Fruit fly (Drosophila melanogaster) whole organism, embryonic: ENCODE results near the gene Gs1l.

Experiments
- Asciz ChIP-seq: fragments of 200-800 bp; sonication (Bioruptor generic); optimal IDR thresholded peaks from 2 replicates; lab custom pipeline; 2017; ENCODE audit warnings: missing biosample characterization, mild to moderate bottlenecking, missing genetic modification characterization, missing genetic modification reagents
- CG10274 ChIP-seq: fragments of 200-800 bp; sonication (Bioruptor generic); optimal IDR thresholded peaks from 3 replicates; lab custom pipeline; 2017; ENCODE audit warnings: missing biosample characterization, mild to moderate bottlenecking, missing genetic modification characterization
- CG10366 ChIP-seq: fragments of 200-800 bp; sonication (Bioruptor generic); IDR thresholded peaks from 2 replicates; pipeline ENCODE4 v1.3.6; 2022; ENCODE audit warnings: missing biosample characterization, missing genetic modification characterization
- CG10654 ChIP-seq: fragments of 200-800 bp; sonication (Bioruptor generic); optimal IDR thresholded peaks from 2 replicates; lab custom pipeline; 2016; ENCODE audit warnings: missing biosample characterization, missing genetic modification characterization
- CG10979 ChIP-seq: fragments of 200-800 bp; sonication (Bioruptor generic); optimal IDR thresholded peaks from 2 replicates; lab custom pipeline; 2018; ENCODE audit warnings: missing biosample characterization, mild to moderate bottlenecking, missing genetic modification characterization, moderate library complexity
- CG11247 ChIP-seq: fragments of 200-800 bp; sonication (Bioruptor generic); IDR thresholded peaks from 2 replicates; pipeline ENCODE4 v1.3.6; 2022; ENCODE audit warnings: missing biosample characterization, missing genetic modification characterization
- CG12299 ChIP-seq: fragments of 200-800 bp; sonication (Bioruptor generic); optimal IDR thresholded peaks from 2 replicates; lab custom pipeline; 2018; ENCODE audit warnings: missing biosample characterization, mild to moderate bottlenecking, missing genetic modification characterization
- CG12391 ChIP-seq: fragments of 200-800 bp; sonication (Bioruptor generic); optimal IDR thresholded peaks from 3 replicates; lab custom pipeline; 2018; ENCODE audit warnings: missing biosample characterization, mild to moderate bottlenecking, missing genetic modification characterization, moderate library complexity
- CG12659 ChIP-seq: fragments of 200-800 bp; sonication (Bioruptor generic); optimal IDR thresholded peaks from 3 replicates; lab custom pipeline; 2017; ENCODE audit warnings: mild to moderate bottlenecking, missing biosample characterization, missing genetic modification reagents, missing genetic modification characterization
- CG13775 ChIP-seq: fragments of 200-800 bp; sonication (Bioruptor generic); optimal IDR thresholded peaks from 3 replicates; lab custom pipeline; 2017; ENCODE audit warnings: missing biosample characterization, mild to moderate bottlenecking, missing genetic modification characterization
- CG14710 ChIP-seq: fragments of 200-800 bp; sonication (Bioruptor generic); optimal IDR thresholded peaks from 3 replicates; lab custom pipeline; 2019; ENCODE audit warnings: missing biosample characterization, mild to moderate bottlenecking, missing genetic modification characterization, moderate library complexity
- CG15514 ChIP-seq: fragments of 200-800 bp; sonication (Bioruptor generic); optimal IDR thresholded peaks from 3 replicates; lab custom pipeline; 2017; ENCODE audit warnings: missing biosample characterization, missing genetic modification characterization, mild to moderate bottlenecking, moderate library complexity, missing genetic modification reagents
- CG30403 ChIP-seq: fragments of 200-800 bp; sonication (Bioruptor generic); optimal IDR thresholded peaks from 3 replicates; lab custom pipeline; 2016; ENCODE audit warnings: missing biosample characterization, missing genetic modification characterization
- CG3163 ChIP-seq: fragments of 200-800 bp; sonication (Bioruptor generic); optimal IDR thresholded peaks from 3 replicates; lab custom pipeline; 2016; ENCODE audit warnings: missing biosample characterization, missing genetic modification characterization
- CG3407 ChIP-seq: fragments of 200-800 bp; sonication (Bioruptor generic); optimal IDR thresholded peaks from 2 replicates; lab custom pipeline; 2018; ENCODE audit warnings: missing biosample characterization, mild to moderate bottlenecking, missing genetic modification characterization
- CG5180 ChIP-seq: fragments of 200-800 bp; sonication (Bioruptor generic); optimal IDR thresholded peaks from 3 replicates; lab custom pipeline; 2017; ENCODE audit warnings: missing biosample characterization, missing genetic modification characterization, mild to moderate bottlenecking, moderate library complexity, missing genetic modification reagents
- CG5245 ChIP-seq: fragments of 200-800 bp; sonication (Bioruptor generic); optimal IDR thresholded peaks from 3 replicates; lab custom pipeline; 2016; ENCODE audit warnings: missing biosample characterization, missing genetic modification characterization
- CG7556 ChIP-seq: fragments of 200-800 bp; sonication (Bioruptor generic); optimal IDR thresholded peaks from 2 replicates; lab custom pipeline; 2017; ENCODE audit warnings: missing biosample characterization, mild to moderate bottlenecking, missing genetic modification characterization
- CG7745 ChIP-seq: fragments of 200-800 bp; sonication (Bioruptor generic); optimal IDR thresholded peaks from 2 replicates; lab custom pipeline; 2018; ENCODE audit warnings: missing biosample characterization, mild to moderate bottlenecking, missing genetic modification characterization, moderate library complexity
- CG7839 ChIP-seq: fragments of 200-800 bp; sonication (Bioruptor generic); optimal IDR thresholded peaks from 3 replicates; lab custom pipeline; 2018; ENCODE audit warnings: missing biosample characterization, mild to moderate bottlenecking, missing genetic modification characterization, moderate library complexity
- CG9215 ChIP-seq: fragments of 200-800 bp; sonication (Bioruptor generic); IDR thresholded peaks from 2 replicates; pipeline ENCODE4 v1.3.6; 2022; ENCODE audit warnings: missing biosample characterization, missing genetic modification characterization
- CG9932 ChIP-seq: fragments of 200-800 bp; sonication (Bioruptor generic); IDR thresholded peaks from 2 replicates; pipeline ENCODE4 v1.3.6; 2022; ENCODE audit warnings: missing biosample characterization, missing genetic modification characterization
- CkIIα-i1 ChIP-seq: fragments of 200-800 bp; sonication (Bioruptor generic); IDR thresholded peaks from 2 replicates; pipeline ENCODE4 v1.3.6; 2022; ENCODE audit warnings: missing biosample characterization, missing genetic modification characterization
- Drgx ChIP-seq: fragments of 200-800 bp; sonication (Bioruptor generic); IDR thresholded peaks from 2 replicates; pipeline ENCODE4 v1.3.6; 2022; ENCODE audit warnings: missing biosample characterization, missing genetic modification characterization
- Hand ChIP-seq: fragments of 200-800 bp; sonication (Bioruptor generic); optimal IDR thresholded peaks from 2 replicates; lab custom pipeline; 2017; ENCODE audit warnings: mild to moderate bottlenecking, missing biosample characterization, missing genetic modification reagents, missing genetic modification characterization
- Mad ChIP-seq: fragments of 200-800 bp; sonication (Bioruptor generic); optimal IDR thresholded peaks from 2 replicates; lab custom pipeline; 2016; ENCODE audit warnings: missing biosample characterization, missing genetic modification characterization
- Mrtf ChIP-seq: fragments of 200-800 bp; sonication (Bioruptor generic); IDR thresholded peaks from 3 replicates; pipeline ENCODE4 v1.3.6; 2022; ENCODE audit warnings: missing biosample characterization, missing genetic modification characterization
- Nf-YA ChIP-seq: fragments of 200-800 bp; sonication (Bioruptor generic); IDR thresholded peaks from 2 replicates; pipeline ENCODE4 v1.3.6; 2022; ENCODE audit warnings: missing biosample characterization, missing genetic modification characterization
- Ptx1 ChIP-seq: fragments of 200-800 bp; sonication (Bioruptor generic); IDR thresholded peaks from 2 replicates; pipeline ENCODE4 v1.3.6; 2022; ENCODE audit warnings: missing biosample characterization, missing genetic modification characterization
- Sry-β ChIP-seq: fragments of 200-800 bp; sonication (Bioruptor generic); optimal IDR thresholded peaks from 2 replicates; lab custom pipeline; 2018; ENCODE audit warnings: missing biosample characterization, mild to moderate bottlenecking, missing genetic modification characterization, moderate library complexity
- abd-A ChIP-seq: fragments of 200-800 bp; sonication (Bioruptor generic); optimal IDR thresholded peaks from 3 replicates; lab custom pipeline; 2019; ENCODE audit warnings: missing biosample characterization, mild to moderate bottlenecking, missing genetic modification characterization, moderate library complexity
- amos ChIP-seq: fragments of 200-800 bp; sonication (Bioruptor generic); IDR thresholded peaks from 2 replicates; pipeline ENCODE4 v1.3.6; 2022; ENCODE audit warnings: missing biosample characterization, missing genetic modification characterization; ENCODE audit not compliant: partially characterized antibody
- bigmax ChIP-seq: fragments of 200-800 bp; sonication (Bioruptor generic); optimal IDR thresholded peaks from 2 replicates; lab custom pipeline; 2018; ENCODE audit warnings: missing biosample characterization, mild to moderate bottlenecking, missing genetic modification characterization
- bsh ChIP-seq, 2 experiments: fragments of 200-800 bp; sonication (Bioruptor generic); optimal IDR thresholded peaks; 2 replicates each; lab custom pipeline; 2017 to 2018; ENCODE audit warnings: mild to moderate bottlenecking in 2 of 2, missing biosample characterization in 2 of 2, missing genetic modification characterization in 2 of 2, moderate library complexity in 1 of 2
- chm ChIP-seq: fragments of 200-800 bp; sonication (Bioruptor generic); IDR thresholded peaks from 2 replicates; pipeline ENCODE4 v1.3.6; 2022; ENCODE audit warnings: missing biosample characterization, missing genetic modification characterization
- crol ChIP-seq: fragments of 200-800 bp; sonication (Bioruptor generic); IDR thresholded peaks from 2 replicates; pipeline ENCODE4 v1.3.6; 2022; ENCODE audit warnings: missing biosample characterization, missing genetic modification characterization
- dati ChIP-seq: fragments of 200-800 bp; sonication (Bioruptor generic); IDR thresholded peaks from 2 replicates; pipeline ENCODE4 v1.3.6; 2022; ENCODE audit warnings: missing biosample characterization, missing genetic modification characterization
- dpn ChIP-seq, 2 experiments: fragments of 200-800 bp; sonication (Bioruptor generic); optimal IDR thresholded peaks; 3 replicates each; lab custom pipeline; 2016; ENCODE audit warnings: missing biosample characterization in 2 of 2, missing genetic modification characterization in 2 of 2
- esg ChIP-seq: fragments of 200-800 bp; sonication (Bioruptor generic); conservative IDR thresholded peaks from 2 replicates; pipeline ENCODE4 v1.3.6; 2022; ENCODE audit warnings: missing biosample characterization, missing genetic modification characterization
- ftz-f1 ChIP-seq: fragments of 200-800 bp; sonication (Bioruptor generic); optimal IDR thresholded peaks from 2 replicates; lab custom pipeline; 2016; ENCODE audit warnings: missing biosample characterization, missing genetic modification characterization
- gcm2 ChIP-seq: fragments of 200-800 bp; sonication (Bioruptor generic); optimal IDR thresholded peaks from 2 replicates; lab custom pipeline; 2016; ENCODE audit warnings: missing biosample characterization, missing genetic modification characterization
- grau ChIP-seq: fragments of 200-800 bp; optimal IDR thresholded peaks from 3 replicates; lab custom pipeline; 2019; ENCODE audit warnings: missing biosample characterization, mild to moderate bottlenecking, missing genetic modification characterization, moderate library complexity
- jing ChIP-seq: fragments of 200-800 bp; sonication (Bioruptor generic); optimal IDR thresholded peaks from 2 replicates; lab custom pipeline; 2018; ENCODE audit warnings: missing biosample characterization, mild to moderate bottlenecking, missing genetic modification characterization
- kah ChIP-seq: fragments of 200-800 bp; sonication (Bioruptor generic); optimal IDR thresholded peaks from 2 replicates; lab custom pipeline; 2018; ENCODE audit warnings: missing biosample characterization, mild to moderate bottlenecking, missing genetic modification characterization
- repo ChIP-seq: fragments of 200-800 bp; sonication (Bioruptor generic); optimal IDR thresholded peaks from 2 replicates; lab custom pipeline; 2016; ENCODE audit warnings: missing biosample characterization, missing genetic modification characterization
- sqz ChIP-seq: fragments of 200-800 bp; sonication (Bioruptor generic); optimal IDR thresholded peaks from 3 replicates; lab custom pipeline; 2018; ENCODE audit warnings: missing biosample characterization, mild to moderate bottlenecking, missing genetic modification characterization
- ttk ChIP-seq: fragments of 200-800 bp; sonication (Bioruptor generic); IDR thresholded peaks from 2 replicates; pipeline ENCODE4 v2.1.2; 2022; ENCODE audit warnings: missing biosample characterization, missing genetic modification characterization
- zfh2 ChIP-seq: fragments of 200-800 bp; sonication (Bioruptor generic); optimal IDR thresholded peaks from 2 replicates; lab custom pipeline; 2016; ENCODE audit warnings: missing biosample characterization, missing genetic modification characterization

Gene Gs1l

dm6 chr2L:4440881-4441737 is 15.5 kb downstream of the Gs1l start, which contains the start of gene CG15431 (continued):
- peak; percentile 58 for TF ChIP-seq CG11247
- 0 out of 2 replicates have a peak, but pooled peaks have one; percentile 35 for TF ChIP-seq chm (GFP tag; lab: Robert Waterston, UW)
- TF ChIP-seq CG12659 (GFP tag; lab: Kevin White, UChicago): peak; percentile 39
- no peak for TF ChIP-seq bsh (GFP tag; optimal IDR thresholded peaks at IDR 0.05; lab: Kevin White, UChicago)
- peak; percentile 65; the same call in 1 of the 2 replicates for TF ChIP-seq CkIIα-i1 (GFP tag; lab: Robert Waterston, UW)
- peak; percentile 61 for TF ChIP-seq CG12391 (tag; lab: Kevin White, UChicago)
- TF ChIP-seq CG7839 (tag; lab: Kevin White, UChicago): peak; percentile 61
- peak; percentile 69 for TF ChIP-seq CG15514 (GFP tag; lab: Kevin White, UChicago)
- peak; percentile 62; the same call in 1 of the 2 replicates for TF ChIP-seq Nf-YA (GFP tag; lab: Robert Waterston, UW)
- TF ChIP-seq Hand (GFP tag; lab: Kevin White, UChicago): peak; percentile 19
- 0 out of 2 replicates have a peak, but pooled peaks have one; percentile 49 for TF ChIP-seq Drgx (GFP tag; lab: Robert Waterston, UW)
- no peak for TF ChIP-seq bigmax (GFP tag; lab: Kevin White, UChicago)
- peak; percentile 96 for TF ChIP-seq CG3163 (GFP tag; lab: Kevin White, UChicago)
- TF ChIP-seq amos (GFP tag; lab: Robert Waterston, UW): peak; percentile 14; the same call in 1 of the 2 replicates
- peak; percentile 11 for TF ChIP-seq jing
- peak; percentile 28 for TF ChIP-seq CG10979 (tag; lab: Kevin White, UChicago)
- peak; percentile 14 for TF ChIP-seq CG5245 (GFP tag; lab: Kevin White, UChicago)
- peak; percentile 44 for TF ChIP-seq Asciz (GFP tag; lab: Kevin White, UChicago)
- TF ChIP-seq abd-A (tag; lab: Kevin White, UChicago): peak; percentile 81
- TF ChIP-seq CG30403 (GFP tag; lab: Kevin White, UChicago): peak; percentile 55
- no peak for TF ChIP-seq dati
- TF ChIP-seq gcm2 (GFP tag; lab: Kevin White, UChicago): peak; percentile 18
- TF ChIP-seq sqz (GFP tag; lab: Kevin White, UChicago): no peak
- TF ChIP-seq crol (GFP tag; lab: Robert Waterston, UW): no peak
- peak; percentile 61 for TF ChIP-seq CG9932 (GFP tag; lab: Robert Waterston, UW)
- TF ChIP-seq CG12299 (tag; lab: Kevin White, UChicago): peak; percentile 56
- peak; percentile 35 for TF ChIP-seq zfh2 (GFP tag; lab: Kevin White, UChicago)
- peak; percentile 79 for TF ChIP-seq CG7556 (GFP tag; lab: Kevin White, UChicago)
- peak; percentile 56 for TF ChIP-seq CG9215
- TF ChIP-seq CG5180 (GFP tag; lab: Kevin White, UChicago): peak; percentile 59
- TF ChIP-seq esg (GFP tag; lab: Robert Waterston, UW): peak; percentile 44
- no peak for TF ChIP-seq kah (GFP tag; lab: Kevin White, UChicago)
- peak; percentile 67; the same call in 1 of the 3 replicates for TF ChIP-seq Mrtf (GFP tag; lab: Robert Waterston, UW)
- peak; percentile 57 for TF ChIP-seq ttk (GFP tag; lab: Robert Waterston, UW)
- peak; percentile 43 for TF ChIP-seq CG10654
- TF ChIP-seq CG3407 (GFP tag; lab: Kevin White, UChicago): no peak
- TF ChIP-seq dpn (GFP tag; optimal IDR thresholded peaks at IDR 0.05; lab: Kevin White, UChicago): peak; percentile 47
- peak; percentile 36 for TF ChIP-seq CG13775 (GFP tag; lab: Kevin White, UChicago)
- TF ChIP-seq grau: peak; percentile 61
- TF ChIP-seq Mad (GFP tag; lab: Kevin White, UChicago): peak; percentile 41
- peak; percentile 21 for TF ChIP-seq CG10274 (GFP tag; lab: Kevin White, UChicago)
- peak; percentile 75 for TF ChIP-seq Ptx1
- no peak for TF ChIP-seq Sry-β (GFP tag; lab: Kevin White, UChicago)
- TF ChIP-seq repo (GFP tag; lab: Kevin White, UChicago): no peak
- peak; percentile 5 for TF ChIP-seq ftz-f1 (GFP tag; lab: Kevin White, UChicago)
- peak; percentile 62 for TF ChIP-seq CG10366 (GFP tag; lab: Robert Waterston, UW)
- no peak for TF ChIP-seq CG14710 (tag; lab: Kevin White, UChicago)
- no peak for TF ChIP-seq CG7745 (tag; lab: Kevin White, UChicago)
